Fruit fly (Drosophila melanogaster): ENCODE measurements around the gene CG9541.

CG9541 gene

DNA sequence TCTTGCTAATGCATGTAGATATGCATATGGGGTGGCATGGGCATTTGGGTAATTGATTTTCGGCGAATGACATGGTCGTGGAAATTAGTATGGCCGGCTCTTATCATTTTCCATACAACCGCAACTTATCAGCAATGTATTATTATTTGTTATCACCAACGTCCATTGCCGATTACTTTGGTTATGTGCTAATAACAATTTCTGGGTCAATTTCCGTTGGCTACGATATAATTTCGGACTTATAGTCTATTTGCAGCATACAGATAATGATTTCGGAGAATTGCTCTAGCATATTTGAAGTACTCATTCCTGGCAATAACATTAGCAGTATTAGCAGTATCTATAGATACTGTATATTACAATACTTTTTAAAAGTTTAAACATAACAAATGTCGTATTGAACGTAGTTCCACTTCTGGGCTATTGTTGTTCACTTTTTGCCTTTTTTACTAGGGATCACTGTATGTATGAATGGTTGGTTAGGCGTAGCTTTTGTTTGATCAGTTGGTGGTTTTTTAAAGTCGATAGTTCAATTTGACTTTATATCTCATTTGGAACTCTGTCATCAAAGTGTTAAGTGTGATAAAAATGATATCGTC is 28.4 kb downstream of the CG9541 start, which contains the start of gene CG46397:
Gene CG46397, plus strand, starts transcription at position 549 of the 599 bp plus-strand sequence.
- TF ChIP-seq noc (tag; optimal IDR thresholded peaks at IDR 0.05) = peak; percentile 8

DNA sequence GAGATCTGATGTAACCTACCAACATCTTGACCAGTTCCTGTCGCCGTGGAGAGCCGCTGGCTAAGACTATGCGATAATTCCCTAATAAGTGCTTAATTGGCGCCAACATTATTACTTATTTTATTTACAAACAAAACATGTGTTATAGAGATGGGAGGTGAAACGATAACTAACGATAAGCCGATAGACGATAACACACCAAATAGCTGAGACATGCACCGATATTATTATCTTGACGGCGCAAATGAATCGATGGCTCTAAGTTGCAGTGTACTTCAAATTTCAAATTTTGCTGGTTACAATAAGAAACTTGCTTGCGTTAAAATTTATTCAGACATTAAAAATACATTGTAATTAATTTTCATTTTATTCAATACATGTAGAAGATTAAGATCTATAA is 32.1 kb downstream of the CG9541 start, which contains the start of gene CG9515:
Gene CG9515, minus strand, starts transcription at position 148 of the 400 bp plus-strand sequence.
- no peak for TF ChIP-seq noc (tag; optimal IDR thresholded peaks at IDR 0.05)

DNA sequence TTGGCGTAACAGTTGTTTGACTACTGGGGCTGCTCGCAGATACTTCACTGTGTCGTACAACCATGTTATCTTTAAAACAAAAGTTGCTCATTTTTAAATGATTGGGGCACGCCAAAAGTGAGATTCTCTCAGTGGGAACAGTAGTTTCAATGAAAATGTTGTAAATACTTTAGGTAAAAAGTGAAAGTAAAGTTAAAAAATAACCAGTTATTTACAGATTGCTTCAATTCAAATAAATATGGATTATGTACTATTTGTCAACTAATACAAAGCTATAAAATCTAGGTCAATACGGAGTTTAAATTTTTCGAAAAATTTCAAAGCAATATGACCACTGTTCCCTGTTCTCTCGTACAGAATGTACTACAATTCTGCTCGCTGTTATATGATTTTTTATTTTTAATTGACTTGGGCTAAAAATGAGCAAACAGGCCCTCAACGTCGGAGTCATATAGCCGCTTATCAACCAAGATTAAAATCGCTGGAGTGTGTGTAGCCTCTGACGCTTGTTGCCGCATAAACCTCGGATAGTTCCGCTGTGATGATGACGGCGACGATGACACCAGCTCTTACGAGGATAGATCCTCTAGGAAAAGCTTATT is 33.4 kb downstream of the CG9541 start, which contains the start of gene Argl:
Gene Argl, minus strand, starts transcription at position 370 of the 602 bp plus-strand sequence.
- peak; percentile 72 for TF ChIP-seq noc (tag; optimal IDR thresholded peaks at IDR 0.05)

DNA sequence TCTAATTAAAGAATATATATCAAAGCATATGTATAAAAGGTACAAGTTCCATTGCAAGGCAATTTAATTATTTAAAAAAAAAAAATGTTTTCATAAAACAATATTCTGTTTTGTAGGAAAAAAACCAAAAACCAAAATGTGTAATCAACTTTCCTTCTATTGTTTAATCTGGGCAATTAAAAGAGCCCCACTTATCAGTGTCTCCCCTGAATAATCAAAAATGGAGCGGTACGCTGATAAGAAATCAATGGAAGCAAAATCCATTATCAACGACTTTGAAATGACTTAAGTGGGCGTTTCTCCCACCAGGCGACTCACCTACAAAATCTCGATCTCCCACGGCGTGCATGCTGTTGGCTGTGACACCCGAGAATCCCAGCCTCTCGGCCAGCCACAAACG is 34.5 kb downstream of the CG9541 start:
- TF ChIP-seq noc (tag; optimal IDR thresholded peaks at IDR 0.05) = peak; percentile 8

DNA sequence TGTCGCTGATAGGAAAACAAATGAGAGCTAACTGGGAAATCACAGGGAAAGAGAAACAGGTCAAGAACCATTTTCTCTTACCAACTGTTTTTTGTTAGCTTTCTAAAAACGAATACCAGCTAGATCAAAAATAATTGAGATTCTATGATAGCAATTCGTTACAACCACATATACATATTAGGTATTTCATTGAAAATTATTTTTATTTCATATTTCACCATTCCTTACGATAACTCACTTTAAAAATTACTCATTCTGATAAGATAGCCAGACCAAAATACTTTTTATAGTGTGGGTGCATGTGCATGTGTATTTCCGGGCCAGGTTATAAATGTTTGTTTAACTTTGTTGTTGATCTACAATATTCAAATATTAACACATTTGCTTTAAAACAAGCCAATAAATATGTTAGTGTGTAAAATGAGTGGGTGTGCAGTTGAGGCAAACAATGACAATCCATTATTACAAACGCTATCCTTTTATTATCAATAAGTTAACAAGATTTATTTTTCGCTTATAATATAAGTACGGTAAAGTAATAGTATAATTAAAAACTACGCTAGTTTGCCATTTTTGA is 37.3 kb downstream of the CG9541 start:
- no peak for TF ChIP-seq noc (tag; optimal IDR thresholded peaks at IDR 0.05)

DNA sequence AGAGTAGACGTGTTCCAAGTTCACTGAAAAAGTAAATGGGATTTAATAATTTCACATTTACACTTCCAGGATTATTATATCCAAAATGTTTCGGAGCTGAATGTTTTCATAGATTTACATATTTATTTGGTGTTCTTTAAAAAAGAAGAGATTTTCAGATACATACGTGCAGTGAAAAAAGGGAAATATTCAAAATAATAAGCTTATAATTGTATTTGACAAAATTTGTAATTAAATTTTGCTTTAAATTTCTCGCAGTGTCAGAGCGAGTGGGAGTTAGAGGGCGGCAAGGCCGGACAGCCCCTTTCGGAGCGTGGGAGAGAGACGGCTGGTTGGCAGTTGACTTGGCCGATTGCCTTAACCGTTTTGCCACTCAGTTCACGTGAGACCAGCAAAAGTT is 38.2 kb downstream of the CG9541 start, which contains the start of gene Tsp29Fb:
Gene Tsp29Fb, plus strand, starts transcription at position 388 of the 400 bp plus-strand sequence.
- peak; percentile 93 for TF ChIP-seq noc (tag; optimal IDR thresholded peaks at IDR 0.05)

DNA sequence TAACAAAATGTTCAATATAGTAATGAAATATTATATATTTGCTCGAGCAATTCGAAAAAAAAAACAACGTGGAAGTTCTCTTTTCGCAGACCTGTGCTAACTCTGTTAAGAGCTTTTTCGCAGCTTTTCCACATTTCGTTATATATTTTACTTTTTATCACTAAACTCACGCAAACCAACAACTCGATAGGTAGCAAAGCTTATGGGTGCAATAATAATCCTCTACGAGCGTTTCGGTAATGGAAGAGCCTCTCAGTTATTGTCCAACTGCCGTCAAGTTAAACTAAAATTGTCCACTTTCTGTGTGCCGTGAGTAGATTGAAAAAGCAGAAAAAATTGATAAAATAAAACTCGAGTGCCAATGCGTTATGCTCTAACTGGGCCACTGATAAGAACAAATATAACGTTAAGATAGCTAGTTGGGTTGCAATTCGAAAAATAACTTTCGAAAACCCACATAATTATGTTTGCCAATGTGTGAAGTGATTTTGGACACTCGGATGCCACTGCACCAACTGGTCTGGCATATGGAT is 41.5 kb downstream of the CG9541 start, which contains the start of gene Tsp29Fa:
Gene Tsp29Fa, plus strand, starts transcription at position 253 of the 533 bp plus-strand sequence.
- TF ChIP-seq noc (tag; optimal IDR thresholded peaks at IDR 0.05) = no peak

DNA sequence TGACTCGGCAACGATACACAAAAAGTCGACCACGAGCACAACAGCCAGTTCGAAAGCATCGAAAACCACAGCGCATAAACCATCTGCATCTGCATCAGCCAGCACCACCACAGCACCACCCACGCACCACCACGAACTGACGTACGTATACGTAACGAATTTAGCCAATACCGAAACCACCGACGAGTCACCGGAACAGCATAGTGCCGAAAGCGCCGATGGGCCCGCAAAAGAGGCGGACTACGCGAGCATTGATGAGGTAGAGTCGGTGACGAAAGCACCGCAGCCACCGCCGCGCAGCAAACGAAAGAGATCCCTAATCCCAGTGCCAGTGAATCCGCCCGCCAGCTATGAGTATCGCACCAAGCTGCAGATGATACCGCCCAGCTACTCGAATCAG is 44.1 kb downstream of the CG9541 start:
- TF ChIP-seq noc (tag; optimal IDR thresholded peaks at IDR 0.05) = no peak

DNA sequence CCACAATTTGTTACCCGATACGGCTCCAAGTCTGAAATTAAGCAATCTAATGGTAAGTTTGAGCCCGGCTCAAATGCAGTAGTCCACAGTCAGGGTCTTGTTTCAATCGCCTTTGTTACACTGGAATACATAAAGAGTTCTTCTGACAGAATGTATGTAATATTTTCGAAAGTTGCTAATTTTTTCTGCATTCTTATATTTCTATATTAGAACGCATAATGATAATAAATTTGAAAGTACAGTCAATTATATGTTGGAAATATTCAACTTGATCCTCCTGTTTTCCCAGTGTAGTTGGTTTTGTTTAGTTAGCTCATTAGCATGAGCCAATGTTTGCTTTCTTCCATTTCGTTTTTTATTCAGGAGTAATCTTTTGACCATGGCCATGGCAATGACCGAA is 51.8 kb downstream of the CG9541 start:
- TF ChIP-seq noc (tag; optimal IDR thresholded peaks at IDR 0.05) = no peak

DNA sequence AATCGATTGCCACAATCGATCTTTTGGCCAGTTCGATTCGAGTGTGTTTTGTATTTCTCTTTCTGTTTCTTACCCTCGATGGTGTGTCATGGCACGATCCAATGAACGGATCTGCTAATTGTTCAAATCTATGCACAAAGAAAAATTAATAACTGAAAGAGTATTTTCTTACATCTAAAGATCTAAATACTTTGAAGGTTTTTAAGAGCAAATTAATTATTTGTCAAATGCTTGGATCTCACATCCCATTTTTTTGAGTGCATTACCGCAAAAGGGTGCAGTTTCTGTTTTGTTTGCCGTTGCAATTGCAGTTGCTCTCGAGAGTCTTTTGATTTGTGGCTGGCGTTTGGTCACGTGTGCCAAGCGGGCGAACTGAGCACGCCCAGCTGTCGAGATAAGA is 53.3 kb downstream of the CG9541 start:
- no peak for TF ChIP-seq noc (tag; optimal IDR thresholded peaks at IDR 0.05)

Measured in whole organism, larva.